Fruit fly (Drosophila melanogaster) whole organism, wandering third instar larva: Measurements from ENCODE around the gene CG32573.

Source experiments
- Abd-B ChIP-seq: fragments of >200 bp; optimal IDR thresholded peaks from 2 replicates; lab custom pipeline; 2017; ENCODE audit warnings: missing biosample characterization, missing genetic modification characterization
- CG32264 ChIP-seq: fragments of 200-800 bp; sonication (Bioruptor generic); optimal IDR thresholded peaks from 2 replicates; lab custom pipeline; 2016; ENCODE audit warnings: missing biosample characterization, missing genetic modification characterization
- CG9705 ChIP-seq: fragments of 200-800 bp; sonication (Bioruptor generic); optimal IDR thresholded peaks from 2 replicates; lab custom pipeline; 2018; ENCODE audit warnings: missing biosample characterization, mild to moderate bottlenecking, missing genetic modification characterization
- GATAd ChIP-seq: sonication (Bioruptor generic); optimal IDR thresholded peaks from 2 replicates; lab custom pipeline; 2016; ENCODE audit warnings: missing biosample characterization, missing genetic modification characterization
- HLH106 ChIP-seq: fragments of 200-800 bp; optimal IDR thresholded peaks from 3 replicates; lab custom pipeline; 2019; ENCODE audit warnings: missing biosample characterization, mild to moderate bottlenecking, missing genetic modification characterization, moderate library complexity
- Hr78 ChIP-seq: fragments of >200 bp; optimal IDR thresholded peaks from 2 replicates; lab custom pipeline; 2017; ENCODE audit warnings: missing biosample characterization, missing genetic modification characterization
- Hr83 ChIP-seq: fragments of 200-300 bp; sonication (Bioruptor generic); optimal IDR thresholded peaks from 2 replicates; lab custom pipeline; 2016; ENCODE audit warnings: missing biosample characterization, mild to moderate bottlenecking, missing genetic modification characterization, moderate library complexity; ENCODE audit not compliant: poor library complexity, severe bottlenecking
- Jra ChIP-seq: sonication (Bioruptor generic); optimal IDR thresholded peaks from 2 replicates; lab custom pipeline; 2016; ENCODE audit warnings: missing biosample characterization, missing genetic modification characterization
- N ChIP-seq: fragments of >200 bp; optimal IDR thresholded peaks from 2 replicates; lab custom pipeline; 2018; ENCODE audit warnings: missing biosample characterization, missing external identifiers, missing genetic modification characterization
- OdsH ChIP-seq: fragments of 200-800 bp; sonication (Bioruptor generic); optimal IDR thresholded peaks from 2 replicates; lab custom pipeline; 2016; ENCODE audit warnings: missing biosample characterization, mild to moderate bottlenecking, missing genetic modification characterization
- Rel ChIP-seq, 2 experiments: fragments of 200-800 bp; sonication (Bioruptor generic) in 1 of 2; optimal IDR thresholded peaks; 2 replicates in 1 of 2; 3 replicates in 1 of 2; lab custom pipeline; 2016 to 2019; ENCODE audit warnings: mild to moderate bottlenecking in 2 of 2, missing biosample characterization in 2 of 2, missing genetic modification characterization in 2 of 2, moderate library complexity in 1 of 2
- Sp1 ChIP-seq: fragments of 200-800 bp; sonication (Bioruptor generic); optimal IDR thresholded peaks from 3 replicates; lab custom pipeline; 2019; ENCODE audit warnings: missing biosample characterization, mild to moderate bottlenecking, missing genetic modification characterization, moderate library complexity
- br ChIP-seq: fragments of 200-800 bp; sonication (Bioruptor generic); optimal IDR thresholded peaks from 2 replicates; lab custom pipeline; 2016; ENCODE audit warnings: missing biosample characterization, missing genetic modification characterization
- dl ChIP-seq, 2 experiments: fragments of 175-275, 200-275 bp in 1 of 2; fragments of 200-275 bp in 1 of 2; sonication (Bioruptor generic); optimal IDR thresholded peaks; lab custom pipeline; 2018; ENCODE audit warnings: mild to moderate bottlenecking in 2 of 2, missing biosample characterization in 2 of 2, missing genetic modification characterization in 2 of 2, moderate library complexity in 2 of 2; ENCODE audit not compliant: partially characterized antibody in 2 of 2, insufficient read depth in 1 of 2
- dmrt93B ChIP-seq: fragments of 200-800 bp; sonication (Bioruptor generic); optimal IDR thresholded peaks from 2 replicates; lab custom pipeline; 2018; ENCODE audit warnings: missing biosample characterization, mild to moderate bottlenecking, missing genetic modification characterization
- foxo ChIP-seq, 2 experiments: fragments of 200-800 bp; sonication (Bioruptor generic); optimal IDR thresholded peaks; 2 replicates in 1 of 2; 3 replicates in 1 of 2; lab custom pipeline; 2016 to 2017; ENCODE audit warnings: missing biosample characterization in 2 of 2, missing genetic modification characterization in 2 of 2
- fru ChIP-seq: fragments of 200-800 bp; sonication (Bioruptor generic); optimal IDR thresholded peaks from 3 replicates; lab custom pipeline; 2016; ENCODE audit warnings: missing biosample characterization, mild to moderate bottlenecking, missing genetic modification characterization
- psq ChIP-seq: fragments of 200-800 bp; sonication (Bioruptor generic); optimal IDR thresholded peaks from 3 replicates; lab custom pipeline; 2017; ENCODE audit warnings: missing biosample characterization, mild to moderate bottlenecking, missing genetic modification characterization, moderate library complexity
- rgr ChIP-seq: fragments of 200-800 bp; sonication (Bioruptor generic); optimal IDR thresholded peaks from 3 replicates; lab custom pipeline; 2016; ENCODE audit warnings: missing biosample characterization, mild to moderate bottlenecking, missing genetic modification characterization
- sage ChIP-seq: fragments of 200-800 bp; sonication (Bioruptor generic); optimal IDR thresholded peaks from 2 replicates; lab custom pipeline; 2016; ENCODE audit warnings: missing biosample characterization, mild to moderate bottlenecking, missing genetic modification characterization
- usp ChIP-seq: fragments of >200 bp; optimal IDR thresholded peaks from 2 replicates; lab custom pipeline; 2017; ENCODE audit warnings: missing biosample characterization, missing genetic modification characterization

CG32573 gene

dm6 chrX:16655724-16656235 lies 4.6 kb downstream of the CG32573 start:
- TF ChIP-seq Sp1 (GFP tag; lab: Kevin White, UChicago) = peak; percentile 14
- no peak for TF ChIP-seq Rel (GFP tag; optimal IDR thresholded peaks at IDR 0.05; lab: Kevin White, UChicago)
- peak; percentile 48 for TF ChIP-seq Rel (tag; optimal IDR thresholded peaks at IDR 0.05; lab: Kevin White, UChicago)
- peak; percentile 15 for TF ChIP-seq rgr (GFP tag; lab: Kevin White, UChicago)
- peak; percentile 8 for TF ChIP-seq psq (GFP tag; lab: Kevin White, UChicago)
- no peak for TF ChIP-seq usp (GFP tag; lab: Kevin White, UChicago)
- TF ChIP-seq, all 38 proteins: peak for 4

- TF ChIP-seq Rel (GFP tag; optimal IDR thresholded peaks at IDR 0.05; lab: Kevin White, UChicago) (no peak), Rel (tag; optimal IDR thresholded peaks at IDR 0.05; lab: Kevin White, UChicago) (no peak), GATAd (GFP tag; lab: Kevin White, UChicago) (no peak), foxo (GFP tag; optimal IDR thresholded peaks at IDR 0.05; lab: Kevin White, UChicago) (no peak), dl (GFP tag; optimal IDR thresholded peaks at IDR 0.05; lab: Kevin White, UChicago; ENCODE audit: insufficient read depth in 1 of 2, partially characterized antibody in 2 of 2) (no peak)
Observed at dm6 chrX:16660632-16661031, 9.5 kb downstream of the CG32573 start.

DNA sequence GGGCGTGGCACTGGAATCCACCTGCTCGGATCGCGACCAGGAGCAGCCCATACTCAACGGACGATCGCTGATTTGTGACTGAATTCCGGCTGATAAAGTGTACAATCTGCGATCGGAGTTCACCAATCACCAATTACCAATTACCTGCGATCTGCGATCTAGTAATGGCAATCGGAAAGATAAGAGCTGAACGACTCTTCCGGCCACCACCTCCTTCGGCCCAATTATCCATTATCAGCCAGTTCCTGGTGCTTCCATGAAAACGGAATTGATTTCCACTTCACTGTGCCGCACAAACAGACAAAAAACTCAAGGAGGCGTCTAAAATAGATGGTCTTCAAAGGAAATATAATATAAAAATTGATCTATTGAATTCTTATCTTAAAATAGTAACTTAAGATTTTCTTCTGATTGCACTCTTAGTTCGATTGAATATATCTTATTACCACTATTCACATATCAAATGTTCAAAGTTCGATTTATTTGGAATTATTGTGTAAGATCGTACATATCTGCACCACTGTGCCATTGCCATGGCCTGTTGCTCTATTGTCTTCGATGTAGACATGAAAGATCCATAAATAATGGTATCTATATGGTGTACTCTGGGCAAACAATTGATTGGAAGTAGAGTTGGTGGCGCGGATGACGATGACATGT lies 13.4 kb downstream of the CG32573 start, which contains the start of gene CG15865:
Gene CG15865 (minus strand): TSS at position 51 of the 660 bp plus-strand sequence.
- no peak for TF ChIP-seq Hr83 (GFP tag; lab: Kevin White, UChicago)
- TF ChIP-seq Jra = no peak
- no peak for TF ChIP-seq dl (GFP tag; optimal IDR thresholded peaks at IDR 0.05; lab: Kevin White, UChicago; ENCODE audit: insufficient read depth in 1 of 2, partially characterized antibody in 2 of 2)
- no peak for TF ChIP-seq Abd-B (GFP tag; lab: Kevin White, UChicago)
- no peak for TF ChIP-seq br (GFP tag; lab: Kevin White, UChicago)
- no peak for TF ChIP-seq dmrt93B
- no peak for TF ChIP-seq Rel (GFP tag; optimal IDR thresholded peaks at IDR 0.05; lab: Kevin White, UChicago)
- no peak for TF ChIP-seq Rel (tag; optimal IDR thresholded peaks at IDR 0.05; lab: Kevin White, UChicago)
- no peak for TF ChIP-seq CG9705 (GFP tag; lab: Kevin White, UChicago)
- TF ChIP-seq CG32264 (GFP tag; lab: Kevin White, UChicago) = no peak
- no peak for TF ChIP-seq GATAd (GFP tag; lab: Kevin White, UChicago)
- TF ChIP-seq Sp1 (GFP tag; lab: Kevin White, UChicago) = no peak

DNA sequence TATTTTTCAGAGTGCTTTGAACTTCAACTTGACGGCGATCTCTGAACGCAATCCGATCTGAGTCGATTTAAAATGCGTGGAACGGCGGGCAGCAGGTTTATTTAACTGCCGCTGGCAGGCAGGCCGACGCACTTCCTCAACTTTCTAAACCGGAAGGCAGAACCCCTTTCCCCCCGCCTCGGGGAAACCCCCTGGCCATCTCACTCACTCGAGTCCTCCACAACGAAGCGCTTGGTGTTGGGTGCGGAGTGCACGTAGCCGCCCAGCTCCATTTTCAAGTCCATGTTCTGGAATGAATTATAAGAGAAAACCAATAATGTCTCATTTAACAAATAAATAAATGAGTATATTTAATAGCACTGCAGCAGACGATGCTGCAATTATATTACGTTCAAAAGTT lies 18.7 kb downstream of the CG32573 start:
- TF ChIP-seq Rel (GFP tag; optimal IDR thresholded peaks at IDR 0.05; lab: Kevin White, UChicago) = no peak
- peak; percentile 72 for TF ChIP-seq Rel (tag; optimal IDR thresholded peaks at IDR 0.05; lab: Kevin White, UChicago)
- no peak for TF ChIP-seq N (GFP tag; lab: Kevin White, UChicago)

DNA sequence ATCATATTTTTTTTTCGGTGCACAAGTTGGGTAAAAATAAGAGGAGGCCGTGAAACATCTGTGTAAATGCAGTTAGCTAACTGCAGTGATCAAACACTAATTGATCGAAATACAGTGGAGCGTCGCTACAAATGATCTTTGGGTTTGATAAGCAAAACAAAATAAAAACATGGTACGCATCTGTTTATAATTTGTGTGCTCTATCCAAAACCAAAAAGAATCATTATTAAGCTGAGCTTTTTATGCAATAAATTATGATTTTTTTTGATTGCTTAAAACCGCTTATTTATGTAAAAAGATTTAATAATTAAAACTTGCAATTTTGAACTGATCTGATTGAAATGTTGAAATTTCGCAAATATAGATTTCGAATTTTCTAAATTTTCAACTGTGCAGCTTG lies 19.1 kb downstream of the CG32573 start:
- TF ChIP-seq OdsH (GFP tag; lab: Kevin White, UChicago) = no peak
- TF ChIP-seq CG9705 (GFP tag; lab: Kevin White, UChicago) = no peak
- TF ChIP-seq, all 38 proteins: peak for 0

- TF ChIP-seq N (GFP tag; lab: Kevin White, UChicago) (no peak), OdsH (GFP tag; lab: Kevin White, UChicago) (peak; percentile 32), sage (no peak), HLH106 (peak; percentile 9), rgr (GFP tag; lab: Kevin White, UChicago) (peak; percentile 30), fru (peak; percentile 14)
Observed at dm6 chrX:16670691-16671481, 19.7 kb downstream of the CG32573 start.

dm6 chrX:16672904-16673303 lies 21.7 kb downstream of the CG32573 start:
- TF ChIP-seq CG32264 (GFP tag; lab: Kevin White, UChicago) (no peak), Hr78 (GFP tag; lab: Kevin White, UChicago) (no peak), GATAd (GFP tag; lab: Kevin White, UChicago) (no peak), foxo (GFP tag; optimal IDR thresholded peaks at IDR 0.05; lab: Kevin White, UChicago) (no peak), HLH106 (no peak), Abd-B (GFP tag; lab: Kevin White, UChicago) (no peak), Rel (GFP tag; optimal IDR thresholded peaks at IDR 0.05; lab: Kevin White, UChicago) (no peak), Rel (tag; optimal IDR thresholded peaks at IDR 0.05; lab: Kevin White, UChicago) (no peak), fru (no peak), rgr (GFP tag; lab: Kevin White, UChicago) (no peak)
- TF ChIP-seq, all 38 proteins: peak for 0
